Worm (Caenorhabditis elegans) whole organism, L2 larva: ENCODE measurements around the gene F36H1.12.

Experiments
- nhr-77 ChIP-seq: fragments of 150-350 bp; optimal IDR thresholded peaks from 2 replicates; lab custom pipeline; 2014; ENCODE audit warnings: missing biosample characterization, missing genetic modification characterization
- skn-1 ChIP-seq: sonication (generic microtip); optimal IDR thresholded peaks from 2 replicates; lab custom pipeline; 2017; ENCODE audit warnings: missing biosample characterization, missing genetic modification characterization
- zag-1 ChIP-seq: fragments of 150-350 bp; optimal IDR thresholded peaks from 2 replicates; lab custom pipeline; 2014; ENCODE audit warnings: missing biosample characterization, missing genetic modification characterization

- TF ChIP-seq skn-1 (tag; lab: Kevin White, UChicago) (no peak), nhr-77 (no peak), zag-1 (tag; lab: Kevin White, UChicago) (no peak)
Observed at ce11 chrIV:11053652-11054317, at the start of gene F36H1.12, which contains the start of gene lin-3.
